Worm (Caenorhabditis elegans) whole organism, L4/young adult: Measurements from ENCODE around the gene clec-35.

Experiments
- W03F9.2 ChIP-seq: fragments of 150-350 bp; optimal IDR thresholded peaks from 2 replicates; lab custom pipeline; 2014; ENCODE audit warnings: missing biosample characterization, missing genetic modification characterization
- dao-5 ChIP-seq: sonication (generic microtip); optimal IDR thresholded peaks from 2 replicates; lab custom pipeline; 2016; ENCODE audit warnings: missing genotype, missing genetic modification characterization, moderate library complexity, missing compliant biosample characterization
- him-1 ChIP-seq: sonication (generic microtip); optimal IDR thresholded peaks from 2 replicates; lab custom pipeline; 2016; ENCODE audit warnings: missing genotype, missing genetic modification reagents, missing genetic modification characterization, missing compliant biosample characterization

Gene clec-35

ce11 chrV:16853956-16854683 is at the start of gene clec-35, which contains the start of gene clec-27:
Gene clec-35, minus strand, starts transcription at chrV:16854056.
Gene clec-27, plus strand, starts transcription at chrV:16854633.
- no peak for TF ChIP-seq dao-5
- no peak for TF ChIP-seq W03F9.2 (tag; lab: Kevin White, UChicago)
- TF ChIP-seq him-1 = no peak

ce11 chrV:16902726-16903125 is 48.9 kb upstream of the clec-35 start, which contains the start of gene srd-68:
Gene srd-68, minus strand, starts transcription at chrV:16902826.
- no peak for TF ChIP-seq him-1
- no peak for TF ChIP-seq W03F9.2 (tag; lab: Kevin White, UChicago)
- no peak for TF ChIP-seq dao-5

- TF ChIP-seq dao-5 (no peak), him-1 (no peak), W03F9.2 (tag; lab: Kevin White, UChicago) (no peak)
These were observed 45.5 kb upstream of the clec-35 start, which contains the start of gene fbxa-45 for ce11 chrV:16899355-16899754. Gene fbxa-45, minus strand, starts transcription at chrV:16899455.

DNA sequence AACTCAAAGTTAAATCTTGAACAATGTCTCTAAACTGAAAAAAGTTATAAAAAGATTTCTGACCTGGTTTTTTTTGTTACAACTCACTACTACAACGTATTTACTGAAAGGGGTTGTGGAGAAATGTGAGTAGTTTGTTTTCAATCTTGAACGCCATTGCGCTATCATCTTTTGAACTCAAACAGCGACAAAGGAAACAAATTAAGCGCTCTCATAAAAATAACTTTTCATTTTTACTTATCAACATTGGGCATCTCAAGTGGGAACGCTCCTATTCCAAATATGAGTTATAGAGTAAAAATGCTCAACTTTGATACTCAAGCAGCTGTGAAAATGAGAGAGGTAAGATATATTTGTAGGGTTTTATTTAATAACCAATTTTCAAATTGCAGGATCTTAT is 39.6 kb upstream of the clec-35 start, which contains the start of gene F09C6.15:
Gene F09C6.15, plus strand, starts transcription at position 301 of the 400 bp plus-strand sequence.
- TF ChIP-seq dao-5 (no peak), W03F9.2 (tag; lab: Kevin White, UChicago) (no peak), him-1 (no peak)

DNA sequence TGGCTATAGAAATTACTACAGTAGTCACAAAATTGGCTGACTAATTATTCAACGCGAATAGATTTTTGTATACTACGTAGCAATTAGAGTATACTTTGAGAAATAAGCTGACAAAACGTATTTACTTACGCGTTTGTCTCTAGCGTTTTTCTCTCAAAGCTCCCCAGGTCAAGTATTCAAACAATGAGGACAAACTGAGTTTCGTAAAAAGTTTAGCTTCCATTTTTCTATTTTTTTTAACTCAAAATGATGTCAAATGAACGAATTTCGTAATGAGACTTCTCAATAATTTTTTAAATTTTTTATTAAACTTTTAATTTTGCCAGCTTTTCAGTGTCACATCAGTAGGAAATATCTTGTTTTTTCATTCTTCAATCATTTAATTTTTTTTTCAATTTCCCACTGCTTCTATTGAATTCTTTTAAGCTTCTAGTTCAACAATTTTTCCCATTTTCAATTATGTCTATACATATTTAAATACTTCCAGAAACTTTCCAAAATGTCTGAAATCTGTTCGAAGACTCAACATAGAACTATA is 35.0 kb upstream of the clec-35 start, which contains the start of the genes ifas-2 and fbxa-44:
Gene ifas-2, minus strand, starts transcription at position 101 of the 538 bp plus-strand sequence.
Gene fbxa-44, plus strand, starts transcription at position 488 of the 538 bp plus-strand sequence.
- TF ChIP-seq dao-5 = no peak
- TF ChIP-seq W03F9.2 (tag; lab: Kevin White, UChicago) = no peak
- no peak for TF ChIP-seq him-1

- TF ChIP-seq him-1 = no peak
- TF ChIP-seq dao-5 = no peak
- TF ChIP-seq W03F9.2 (tag; lab: Kevin White, UChicago) = no peak
These were observed 30.9 kb upstream of the clec-35 start, which contains the start of gene F09C6.13 for ce11 chrV:16884744-16885143. Gene F09C6.13, plus strand, starts transcription at chrV:16885044.

ce11 chrV:16882260-16882918 is 28.5 kb upstream of the clec-35 start, which contains the start of the genes F09C6.11 and F09C6.12:
Gene F09C6.11, minus strand, starts transcription at chrV:16882310.
Gene F09C6.12, plus strand, starts transcription at chrV:16882868.
- TF ChIP-seq him-1 = no peak
- no peak for TF ChIP-seq dao-5
- TF ChIP-seq W03F9.2 (tag; lab: Kevin White, UChicago) = no peak

- TF ChIP-seq dao-5 (no peak), W03F9.2 (tag; lab: Kevin White, UChicago) (no peak), him-1 (no peak)
These were observed 26.8 kb upstream of the clec-35 start, which contains the start of gene F09C6.14 for ce11 chrV:16880679-16881078. Gene F09C6.14, plus strand, starts transcription at chrV:16880979.

- TF ChIP-seq him-1 = no peak
- no peak for TF ChIP-seq dao-5
- TF ChIP-seq W03F9.2 (tag; lab: Kevin White, UChicago) = no peak
These were observed 26.2 kb upstream of the clec-35 start, which contains the start of gene F09C6.3 for ce11 chrV:16880054-16880453. Gene F09C6.3, minus strand, starts transcription at chrV:16880154.

DNA sequence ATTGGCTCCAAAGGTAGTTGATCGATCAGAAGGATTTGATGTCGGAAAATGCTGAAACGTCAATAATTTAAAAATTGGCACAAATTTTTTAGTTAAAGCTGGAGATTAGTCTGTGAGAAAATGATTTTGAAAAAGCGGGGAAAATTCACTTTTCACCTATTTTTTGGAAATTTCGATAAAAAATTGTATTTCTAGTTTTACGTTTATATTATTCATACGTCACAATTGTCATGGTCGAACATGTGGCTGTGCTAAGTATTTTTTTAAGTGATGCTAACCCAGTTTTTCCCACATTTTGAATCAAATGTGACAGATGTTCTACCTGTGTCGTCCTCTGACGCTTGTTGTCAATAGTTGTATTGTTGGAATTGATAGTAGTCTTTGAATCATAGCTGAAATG is 25.7 kb upstream of the clec-35 start:
- no peak for TF ChIP-seq dao-5
- TF ChIP-seq him-1 = no peak
- TF ChIP-seq W03F9.2 (tag; lab: Kevin White, UChicago) = no peak

DNA sequence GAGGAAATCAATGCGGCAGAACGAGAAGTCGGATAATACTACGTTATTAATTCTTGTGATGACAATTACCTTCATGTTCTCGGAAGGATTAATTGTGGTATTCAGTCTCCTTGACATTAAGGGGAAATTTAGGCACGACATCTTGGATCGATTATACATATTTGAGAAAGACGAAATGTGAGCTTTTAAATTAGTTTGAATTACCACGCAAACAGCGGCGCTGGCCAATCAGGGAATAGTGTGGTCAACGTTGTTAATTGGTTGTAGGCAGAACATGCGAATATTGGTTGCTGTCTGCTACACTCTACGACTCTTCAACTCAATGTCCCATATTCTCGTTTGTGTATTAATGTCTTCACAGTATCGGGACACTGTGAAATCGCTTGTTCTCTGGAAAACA is 21.1 kb upstream of the clec-35 start, which contains the start of gene F49A5.10:
Gene F49A5.10, plus strand, starts transcription at position 301 of the 400 bp plus-strand sequence.
- TF ChIP-seq him-1 = no peak
- no peak for TF ChIP-seq dao-5
- TF ChIP-seq W03F9.2 (tag; lab: Kevin White, UChicago) = no peak

DNA sequence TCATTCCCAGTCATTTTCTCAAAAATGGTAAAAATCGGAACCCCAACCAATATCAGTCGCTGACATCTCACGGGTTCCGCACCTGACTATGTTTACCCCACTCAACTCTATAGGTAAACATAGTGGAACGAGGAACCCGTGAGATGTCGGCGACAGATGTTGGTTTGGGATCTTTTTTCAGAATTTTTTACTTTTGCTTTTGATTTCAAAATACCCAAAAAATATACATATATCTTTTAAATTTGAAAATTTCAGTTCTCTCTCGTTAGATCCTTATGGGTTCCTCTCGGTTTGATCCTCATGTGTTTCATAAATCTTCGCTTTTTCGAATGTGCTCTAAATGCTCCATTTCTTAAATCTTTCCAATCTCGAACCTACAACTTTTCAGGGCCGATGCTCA is 19.8 kb upstream of the clec-35 start, which contains the start of gene srw-23:
Gene srw-23, plus strand, starts transcription at position 301 of the 400 bp plus-strand sequence.
- no peak for TF ChIP-seq W03F9.2 (tag; lab: Kevin White, UChicago)
- no peak for TF ChIP-seq him-1
- TF ChIP-seq dao-5 = no peak

- no peak for TF ChIP-seq him-1
- TF ChIP-seq dao-5 = no peak
- TF ChIP-seq W03F9.2 (tag; lab: Kevin White, UChicago) = no peak
These were observed 17.5 kb upstream of the clec-35 start, which contains the start of gene thn-4 for ce11 chrV:16871387-16871786. Gene thn-4, minus strand, starts transcription at chrV:16871487.

DNA sequence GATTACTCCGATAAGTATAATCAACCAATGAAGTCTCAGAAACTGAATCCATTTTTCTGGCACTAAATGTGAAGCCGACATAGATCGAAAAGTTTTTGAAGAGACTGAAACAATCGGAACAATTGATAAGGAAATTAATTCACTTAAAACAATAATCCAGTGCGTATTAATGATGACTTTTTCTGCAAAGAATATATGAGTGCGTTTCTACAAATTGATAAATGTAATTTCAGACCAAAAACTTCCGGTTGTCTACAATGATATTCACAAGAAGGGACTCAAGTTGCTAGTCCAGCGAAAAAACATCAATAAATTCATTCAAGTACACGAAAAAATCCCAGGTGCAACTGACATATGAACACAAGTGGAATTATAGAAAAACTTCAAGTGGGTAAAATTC is 15.9 kb upstream of the clec-35 start, which contains the start of gene clec-33:
Gene clec-33, minus strand, starts transcription at position 101 of the 400 bp plus-strand sequence.
- TF ChIP-seq dao-5 (no peak), him-1 (no peak), W03F9.2 (tag; lab: Kevin White, UChicago) (no peak)
